Worm (Caenorhabditis elegans) whole organism, young adult: ENCODE results near the gene ZK856.16.

ENCODE experiments used
- C17E4.6 ChIP-seq: fragments of 200-800 bp; sonication (Bioruptor generic); IDR thresholded peaks from 2 replicates; pipeline ENCODE4 v1.3.6; 2022; ENCODE audit warnings: missing genetic modification reagents, missing genetic modification characterization, missing compliant biosample characterization
- F23B12.7 ChIP-seq: sonication (generic microtip); optimal IDR thresholded peaks from 2 replicates; lab custom pipeline; 2017; ENCODE audit warnings: missing genetic modification characterization, mild to moderate bottlenecking, missing compliant biosample characterization, antibody characterized with exemption, moderate library complexity; ENCODE audit not compliant: insufficient read depth
- F39B2.1 ChIP-seq: fragments of 200-800 bp; sonication (Bioruptor generic); IDR thresholded peaks from 2 replicates; pipeline ENCODE4 v1.3.6; 2022; ENCODE audit warnings: missing genetic modification reagents, missing genetic modification characterization, missing compliant biosample characterization
- F49E8.2 ChIP-seq: sonication (generic microtip); optimal IDR thresholded peaks from 3 replicates; lab custom pipeline; 2017; ENCODE audit warnings: missing genetic modification characterization, mild to moderate bottlenecking, missing compliant biosample characterization, antibody characterized with exemption, moderate library complexity; ENCODE audit not compliant: insufficient read depth
- F55B11.4 ChIP-seq: sonication (generic microtip); optimal IDR thresholded peaks from 2 replicates; lab custom pipeline; 2016; ENCODE audit warnings: missing compliant biosample characterization, missing genetic modification characterization, borderline replicate concordance; ENCODE audit not compliant: insufficient read depth
- Y53F4B.3 ChIP-seq: fragments of 200-800 bp; sonication (Bioruptor generic); IDR thresholded peaks from 2 replicates; pipeline ENCODE4 v1.3.6; 2022; ENCODE audit warnings: missing genetic modification reagents, missing genetic modification characterization, missing compliant biosample characterization
- Y53G8AR.9 ChIP-seq: fragments of 200-800 bp; sonication (Bioruptor generic); conservative IDR thresholded peaks from 2 replicates; pipeline ENCODE4 v1.3.6; 2022; ENCODE audit warnings: missing genetic modification reagents, missing genetic modification characterization, missing compliant biosample characterization
- akir-1 ChIP-seq: fragments of 200-800 bp; sonication (Bioruptor generic); optimal IDR thresholded peaks from 2 replicates; lab custom pipeline; 2018; ENCODE audit warnings: mild to moderate bottlenecking, missing genetic modification characterization, moderate library complexity, missing compliant biosample characterization
- aptf-2 ChIP-seq: fragments of 200-800 bp; sonication (Bioruptor generic); conservative IDR thresholded peaks from 2 replicates; pipeline ENCODE4 v1.3.6; 2022; ENCODE audit warnings: missing genetic modification reagents, missing genetic modification characterization, missing compliant biosample characterization
- attf-6 ChIP-seq: fragments of 200-800 bp; sonication (Bioruptor generic); IDR thresholded peaks from 2 replicates; pipeline ENCODE4 v1.3.6; 2022; ENCODE audit warnings: missing genetic modification reagents, missing genetic modification characterization, missing compliant biosample characterization
- bed-1 ChIP-seq: fragments of 200-800 bp; sonication (Bioruptor generic); IDR thresholded peaks from 2 replicates; pipeline ENCODE4 v1.3.6; 2022; ENCODE audit warnings: missing genetic modification reagents, missing genetic modification characterization, missing compliant biosample characterization
- ccch-3 ChIP-seq: fragments of 200-800 bp; sonication (Bioruptor generic); optimal IDR thresholded peaks from 2 replicates; lab custom pipeline; 2018; ENCODE audit warnings: mild to moderate bottlenecking, missing genetic modification characterization, missing compliant biosample characterization
- cebp-1 ChIP-seq, 2 experiments: fragments of 200-800 bp in 1 of 2; sonication (Bioruptor generic) in 1 of 2; sonication (generic microtip) in 1 of 2; IDR thresholded peaks in 1 of 2; optimal IDR thresholded peaks in 1 of 2; 2 replicates each; pipeline versions ENCODE4 v1.3.6 to Lab custom; 2017 to 2022; ENCODE audit warnings: missing compliant biosample characterization in 2 of 2, missing genetic modification characterization in 2 of 2, mild to moderate bottlenecking in 1 of 2, missing genetic modification reagents in 1 of 2, moderate library complexity in 1 of 2
- ceh-27 ChIP-seq: fragments of 200-800 bp; sonication (Bioruptor generic); optimal IDR thresholded peaks from 2 replicates; lab custom pipeline; 2018; ENCODE audit warnings: mild to moderate bottlenecking, missing genetic modification characterization, moderate library complexity, missing compliant biosample characterization
- ceh-91 ChIP-seq: fragments of 200-800 bp; sonication (Bioruptor generic); IDR thresholded peaks from 2 replicates; pipeline ENCODE4 v1.3.6; 2022; ENCODE audit warnings: missing genetic modification reagents, missing genetic modification characterization, missing compliant biosample characterization
- dox-1 ChIP-seq: fragments of 200-800 bp; sonication (Bioruptor generic); IDR thresholded peaks from 2 replicates; pipeline ENCODE4 v1.3.6; 2022; ENCODE audit warnings: missing genetic modification reagents, missing genetic modification characterization, missing compliant biosample characterization
- dpff-1 ChIP-seq: sonication (generic microtip); optimal IDR thresholded peaks from 2 replicates; lab custom pipeline; 2017; ENCODE audit warnings: mild to moderate bottlenecking, missing genetic modification characterization, missing compliant biosample characterization
- hrde-1 ChIP-seq: sonication (generic microtip); optimal IDR thresholded peaks from 2 replicates; lab custom pipeline; 2016; ENCODE audit warnings: missing genetic modification characterization, mild to moderate bottlenecking, missing compliant biosample characterization, moderate library complexity, missing genotype, missing genetic modification reagents, borderline replicate concordance
- hsf-1 ChIP-seq: fragments of 200-800 bp; sonication (Bioruptor generic); IDR thresholded peaks from 2 replicates; pipeline ENCODE4 v1.3.6; 2022; ENCODE audit warnings: missing genetic modification reagents, missing genetic modification characterization, missing compliant biosample characterization
- let-607 ChIP-seq, 2 experiments: fragments of 200-800 bp in 1 of 2; sonication (Bioruptor generic) in 1 of 2; sonication (generic microtip) in 1 of 2; optimal IDR thresholded peaks; 2 replicates each; lab custom pipeline; 2016 to 2018; ENCODE audit warnings: mild to moderate bottlenecking in 2 of 2, missing compliant biosample characterization in 2 of 2, missing genetic modification characterization in 2 of 2, moderate library complexity in 2 of 2, missing genotype in 1 of 2
- lin-35 ChIP-seq, 3 experiments: fragments of 150-350 bp in 2 of 3; sonication (generic microtip) in 1 of 3; optimal IDR thresholded peaks; 2 replicates each; lab custom pipeline; 2014 to 2018; ENCODE audit warnings: missing biosample characterization in 3 of 3, missing genetic modification characterization in 3 of 3, missing genetic modification reagents in 3 of 3
- lin-54 ChIP-seq: fragments of 200-800 bp; sonication (Bioruptor generic); optimal IDR thresholded peaks from 2 replicates; lab custom pipeline; 2018; ENCODE audit warnings: mild to moderate bottlenecking, missing genetic modification characterization, missing compliant biosample characterization
- lsl-1 ChIP-seq: fragments of 200-800 bp; sonication (Bioruptor generic); optimal IDR thresholded peaks from 2 replicates; lab custom pipeline; 2018; ENCODE audit warnings: mild to moderate bottlenecking, missing genetic modification characterization, moderate library complexity, missing compliant biosample characterization
- madf-6 ChIP-seq: fragments of 200-800 bp; sonication (Bioruptor generic); IDR thresholded peaks from 2 replicates; pipeline ENCODE4 v1.3.6; 2022; ENCODE audit warnings: missing genetic modification reagents, missing genetic modification characterization, missing compliant biosample characterization
- nfya-1 ChIP-seq: sonication (generic microtip); optimal IDR thresholded peaks from 2 replicates; lab custom pipeline; 2017; ENCODE audit warnings: antibody characterized with exemption, missing compliant biosample characterization, missing genetic modification characterization, borderline replicate concordance; ENCODE audit not compliant: insufficient read depth
- nfyb-1 ChIP-seq: fragments of 200-800 bp; sonication (Bioruptor generic); IDR thresholded peaks from 2 replicates; pipeline ENCODE4 v1.3.6; 2022; ENCODE audit warnings: missing genetic modification reagents, missing genetic modification characterization, missing compliant biosample characterization
- nhr-120 ChIP-seq: fragments of 200-800 bp; sonication (Bioruptor generic); IDR thresholded peaks from 2 replicates; pipeline ENCODE4 v1.3.6; 2022; ENCODE audit warnings: missing genetic modification characterization, missing compliant biosample characterization
- nhr-80 ChIP-seq: sonication (generic microtip); optimal IDR thresholded peaks from 2 replicates; lab custom pipeline; 2016; ENCODE audit warnings: missing genetic modification characterization, missing compliant biosample characterization
- pbrm-1 ChIP-seq: fragments of 200-800 bp; sonication (Bioruptor generic); IDR thresholded peaks from 2 replicates; pipeline ENCODE4 v1.3.6; 2022; ENCODE audit warnings: missing genetic modification reagents, missing genetic modification characterization, missing compliant biosample characterization
- pha-4 ChIP-seq: fragments of 150-350 bp; sonication (generic microtip); optimal IDR thresholded peaks from 2 replicates; lab custom pipeline; 2014; ENCODE audit warnings: missing biosample characterization, missing genetic modification reagents, missing genetic modification characterization
- repo-1 ChIP-seq: sonication (generic microtip); optimal IDR thresholded peaks from 2 replicates; lab custom pipeline; 2017; ENCODE audit warnings: mild to moderate bottlenecking, missing genetic modification characterization, missing compliant biosample characterization
- snpc-1.1 ChIP-seq: sonication (generic microtip); optimal IDR thresholded peaks from 2 replicates; lab custom pipeline; 2017; ENCODE audit warnings: missing genetic modification characterization, mild to moderate bottlenecking, missing compliant biosample characterization, antibody characterized with exemption, moderate library complexity, missing genotype, missing genetic modification reagents; ENCODE audit not compliant: insufficient read depth
- snpc-3.4 ChIP-seq: sonication (generic microtip); optimal IDR thresholded peaks from 2 replicates; lab custom pipeline; 2017; ENCODE audit warnings: missing genetic modification characterization, mild to moderate bottlenecking, missing compliant biosample characterization, antibody characterized with exemption, moderate library complexity, missing genotype, missing genetic modification reagents
- snpc-4 ChIP-seq, 5 experiments: fragments of 150-350 bp in 1 of 5; sonication (generic microtip) in 4 of 5; optimal IDR thresholded peaks; 2 replicates each; lab custom pipeline; 2014 to 2018; ENCODE audit warnings: missing genetic modification characterization in 5 of 5, missing biosample characterization in 3 of 5, antibody characterized with exemption in 2 of 5, mild to moderate bottlenecking in 2 of 5, missing compliant biosample characterization in 2 of 5, missing genotype in 2 of 5, moderate library complexity in 2 of 5, missing genetic modification reagents in 1 of 5
- sptf-2 ChIP-seq: fragments of 200-800 bp; sonication (Bioruptor generic); optimal IDR thresholded peaks from 2 replicates; lab custom pipeline; 2018; ENCODE audit warnings: mild to moderate bottlenecking, missing genetic modification characterization, missing compliant biosample characterization
- unc-130 ChIP-seq: sonication (generic microtip); optimal IDR thresholded peaks from 2 replicates; lab custom pipeline; 2016; ENCODE audit warnings: missing genetic modification reagents, missing genetic modification characterization, missing compliant biosample characterization
- unc-62 ChIP-seq: fragments of 150-350 bp; optimal IDR thresholded peaks from 2 replicates; lab custom pipeline; 2014; ENCODE audit warnings: missing biosample characterization, missing genetic modification reagents, missing genetic modification characterization
- ztf-18 ChIP-seq: sonication (generic microtip); optimal IDR thresholded peaks from 2 replicates; lab custom pipeline; 2016; ENCODE audit warnings: missing genotype, mild to moderate bottlenecking, missing genetic modification characterization, missing compliant biosample characterization
- ztf-26 ChIP-seq: sonication (generic microtip); optimal IDR thresholded peaks from 2 replicates; lab custom pipeline; 2017; ENCODE audit warnings: missing genetic modification characterization, missing compliant biosample characterization
- ztf-3 ChIP-seq: fragments of 200-800 bp; sonication (Bioruptor generic); optimal IDR thresholded peaks from 2 replicates; lab custom pipeline; 2018; ENCODE audit warnings: mild to moderate bottlenecking, missing genetic modification characterization, missing compliant biosample characterization

ZK856.16 gene

ce11 chrV:10210244-10210643 is 4.9 kb upstream of the ZK856.16 start, which contains the start of gene tftc-3:
Gene tftc-3 (minus strand): TSS chrV:10210344.
- no peak for TF ChIP-seq hsf-1 (GFP tag; lab: Robert Waterston, UW)
- no peak for TF ChIP-seq Y53F4B.3 (GFP tag; lab: Robert Waterston, UW)
- TF ChIP-seq pbrm-1 (GFP tag; lab: Robert Waterston, UW), result no peak
- no peak for TF ChIP-seq nhr-80 (tag; lab: Kevin White, UChicago)
- no peak for TF ChIP-seq akir-1 (GFP tag; lab: Kevin White, UChicago)
- TF ChIP-seq ztf-18 (tag; lab: Kevin White, UChicago), result no peak
- no peak for TF ChIP-seq ccch-3
- TF ChIP-seq pha-4 (tag; lab: Kevin White, UChicago), result no peak
- TF ChIP-seq C17E4.6 (GFP tag; lab: Robert Waterston, UW), result no peak
- TF ChIP-seq let-607 (tag; optimal IDR thresholded peaks at IDR 0.05; lab: Kevin White, UChicago), result no peak
- no peak for TF ChIP-seq lin-54 (GFP tag; lab: Kevin White, UChicago)
- TF ChIP-seq sptf-2 (GFP tag; lab: Kevin White, UChicago), result no peak
- TF ChIP-seq ztf-26 (tag; lab: Kevin White, UChicago), result no peak
- no peak for TF ChIP-seq nhr-120

DNA sequence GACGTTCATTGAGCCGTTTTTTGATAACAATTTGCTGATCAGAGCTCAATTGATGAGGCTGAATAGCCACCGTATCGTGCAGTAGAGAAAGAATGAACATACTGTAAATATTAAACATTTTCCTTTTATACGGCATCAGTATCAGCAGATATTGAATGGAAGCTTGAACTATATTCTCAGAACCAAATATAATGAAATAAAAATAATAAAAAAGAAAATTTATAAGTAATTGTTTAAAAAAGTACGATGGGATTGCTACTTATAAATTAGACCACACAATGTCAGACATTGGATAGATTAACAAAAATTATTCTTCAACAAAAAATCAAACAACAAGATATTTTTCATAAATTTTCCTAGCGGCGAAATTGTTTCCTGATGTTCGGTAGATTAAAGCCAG is 1.1 kb upstream of the ZK856.16 start, which contains the start of gene rpc-25:
Gene rpc-25 (minus strand): TSS at position 101 of the 400 bp plus-strand sequence.
- TF ChIP-seq madf-6 (GFP tag; lab: Robert Waterston, UW), result 0 out of 2 replicates have a peak, but pooled peaks have one; percentile 24
- TF ChIP-seq hrde-1 (tag; lab: Kevin White, UChicago), result peak; percentile 19
- TF ChIP-seq attf-6 (GFP tag; lab: Robert Waterston, UW), result no peak

- TF ChIP-seq Y53G8AR.9 (GFP tag; lab: Robert Waterston, UW) (0 out of 2 replicates have a peak, but pooled peaks have one; percentile 65), ceh-27 (GFP tag; lab: Kevin White, UChicago) (peak; percentile 14), ceh-91 (GFP tag; lab: Robert Waterston, UW) (no peak), nfya-1 (tag; lab: Kevin White, UChicago) (no peak), repo-1 (tag; lab: Kevin White, UChicago) (no peak), cebp-1 (GFP tag; IDR thresholded peaks at IDR 0.05; lab: Robert Waterston, UW) (no peak), cebp-1 (tag; optimal IDR thresholded peaks at IDR 0.05; lab: Kevin White, UChicago) (peak; percentile 54), snpc-4 (GFP tag; optimal IDR thresholded peaks at IDR 0.05; lab: Kevin White, UChicago) (no peak), snpc-4 (tag; optimal IDR thresholded peaks at IDR 0.05; lab: Kevin White, UChicago) (peak in 2 of 4 experiments; percentile 35 to 49), madf-6 (GFP tag; lab: Robert Waterston, UW) (peak; percentile 24; the same call in 1 of the 2 replicates), snpc-1.1 (tag; lab: Kevin White, UChicago) (no peak), F49E8.2 (tag; lab: Kevin White, UChicago) (peak; percentile 41), snpc-3.4 (peak; percentile 41), nfyb-1 (GFP tag; lab: Robert Waterston, UW) (no peak), hsf-1 (GFP tag; lab: Robert Waterston, UW) (0 out of 2 replicates have a peak, but pooled peaks have one; percentile 18), F23B12.7 (tag; lab: Kevin White, UChicago) (peak; percentile 45), dpff-1 (tag; lab: Kevin White, UChicago) (no peak), hrde-1 (tag; lab: Kevin White, UChicago) (peak; percentile 0), aptf-2 (no peak), F39B2.1 (no peak), unc-130 (GFP tag; lab: Kevin White, UChicago) (peak; percentile 5), ztf-18 (tag; lab: Kevin White, UChicago) (peak; percentile 93), F55B11.4 (no peak), lsl-1 (GFP tag; lab: Kevin White, UChicago) (peak; percentile 31), ztf-3 (GFP tag; lab: Kevin White, UChicago) (no peak), lin-35 (GFP tag; optimal IDR thresholded peaks at IDR 0.05; lab: Kevin White, UChicago) (peak in 1 of 3 experiments; percentile 55), unc-62 (GFP tag; lab: Kevin White, UChicago) (no peak), nhr-80 (tag; lab: Kevin White, UChicago) (peak; percentile 11), dox-1 (GFP tag; lab: Robert Waterston, UW) (peak; percentile 24; the same call in 1 of the 2 replicates), bed-1 (GFP tag; lab: Robert Waterston, UW) (no peak)
Observed at ce11 chrV:10204863-10205338, 482 bp downstream of the ZK856.16 start, which contains the start of the genes ZK856.19 and ZK856.11. Gene ZK856.19 (minus strand): TSS chrV:10204913. Gene ZK856.11 (minus strand): TSS chrV:10204938.
